Fruit fly (Drosophila melanogaster): ENCODE results near the gene CG14641.

The CG14641 gene

dm6 chr3R:4220780-4221179, 11.4 kb downstream of the CG14641 start (continued):
- TF ChIP-seq CG34376 (GFP tag; optimal IDR thresholded peaks at IDR 0.05) = peak; percentile 51
- TF ChIP-seq CG1603 (tag; optimal IDR thresholded peaks at IDR 0.05) = peak; percentile 78
- TF ChIP-seq Rfx (GFP tag; IDR thresholded peaks at IDR 0.05) = peak; percentile 76
- TF ChIP-seq fd64A (GFP tag; optimal IDR thresholded peaks at IDR 0.05) = no peak
- no peak for TF ChIP-seq crc (GFP tag; optimal IDR thresholded peaks at IDR 0.05)
- TF ChIP-seq aop (GFP tag; IDR thresholded peaks at IDR 0.05) = no peak
- no peak for TF ChIP-seq run (tag; optimal IDR thresholded peaks at IDR 0.05)
- TF ChIP-seq CG1602 (GFP tag; optimal IDR thresholded peaks at IDR 0.05) = no peak
- peak; percentile 31 for TF ChIP-seq Mad (GFP tag; optimal IDR thresholded peaks at IDR 0.05)
- peak; percentile 97 for TF ChIP-seq inv (GFP tag; IDR thresholded peaks at IDR 0.05; ENCODE audit: partially characterized antibody)
- no peak for TF ChIP-seq nom (GFP tag; optimal IDR thresholded peaks at IDR 0.05)
- TF ChIP-seq CG5180 (GFP tag; optimal IDR thresholded peaks at IDR 0.05) = no peak
- TF ChIP-seq Antp (GFP tag; optimal IDR thresholded peaks at IDR 0.05) = peak; percentile 36
- TF ChIP-seq CG34224 (GFP tag; IDR thresholded peaks at IDR 0.05; ENCODE audit: partially characterized antibody) = peak; percentile 99
- TF ChIP-seq dati (GFP tag; IDR thresholded peaks at IDR 0.05) = no peak
- TF ChIP-seq Xbp1 (GFP tag; optimal IDR thresholded peaks at IDR 0.05) = peak; percentile 55
- peak; percentile 96 for TF ChIP-seq CG14860 (GFP tag; IDR thresholded peaks at IDR 0.05; ENCODE audit: partially characterized antibody)
- TF ChIP-seq CG2712 (tag; optimal IDR thresholded peaks at IDR 0.05) = peak; percentile 60
- TF ChIP-seq CG10267 (tag; optimal IDR thresholded peaks at IDR 0.05) = peak; percentile 45
- TF ChIP-seq CG17361 (GFP tag; IDR thresholded peaks at IDR 0.05) = peak; percentile 47; the same call in 1 of the 3 replicates
- TF ChIP-seq Xrp1 (GFP tag; IDR thresholded peaks at IDR 0.05) = peak; percentile 7; the same call in 1 of the 2 replicates
- peak; percentile 92 for TF ChIP-seq CG2129 (GFP tag; IDR thresholded peaks at IDR 0.05; ENCODE audit: partially characterized antibody)
- peak; percentile 27 for TF ChIP-seq maf-S (GFP tag; optimal IDR thresholded peaks at IDR 0.05)
- TF ChIP-seq danr (GFP tag; IDR thresholded peaks at IDR 0.05) = no peak
- peak; percentile 65 for TF ChIP-seq CG17328 (GFP tag; IDR thresholded peaks at IDR 0.05)
- peak; percentile 99 for TF ChIP-seq CG13287 (GFP tag; IDR thresholded peaks at IDR 0.05; ENCODE audit: partially characterized antibody)
- peak; percentile 37; the same call in 1 of the 2 replicates for TF ChIP-seq lmd (GFP tag; IDR thresholded peaks at IDR 0.05)
- peak; percentile 74 for TF ChIP-seq HmgZ (tag; optimal IDR thresholded peaks at IDR 0.05)
- TF ChIP-seq CG12299 (tag; optimal IDR thresholded peaks at IDR 0.05) = peak; percentile 32
- no peak for TF ChIP-seq Jarid2 (GFP tag; optimal IDR thresholded peaks at IDR 0.05)
- TF ChIP-seq her (GFP tag; optimal IDR thresholded peaks at IDR 0.05) = peak; percentile 71
- TF ChIP-seq bbx (GFP tag; IDR thresholded peaks at IDR 0.05; ENCODE audit: partially characterized antibody) = peak; percentile 99
- peak; percentile 25; the same call in 1 of the 3 replicates for TF ChIP-seq dysf (GFP tag; IDR thresholded peaks at IDR 0.05)
- TF ChIP-seq CG13296 (GFP tag; optimal IDR thresholded peaks at IDR 0.05) = no peak
- peak; percentile 30 for TF ChIP-seq emc (GFP tag; optimal IDR thresholded peaks at IDR 0.05)
- TF ChIP-seq ash1 (GFP tag; optimal IDR thresholded peaks at IDR 0.05) = no peak
- TF ChIP-seq CG16779 (GFP tag; IDR thresholded peaks at IDR 0.05) = no peak
- peak; percentile 33 for TF ChIP-seq Deaf1 (tag; optimal IDR thresholded peaks at IDR 0.05)
- TF ChIP-seq CG2116 (GFP tag; optimal IDR thresholded peaks at IDR 0.05) = peak; percentile 86
- peak; percentile 20 for TF ChIP-seq CG18011 (GFP tag; optimal IDR thresholded peaks at IDR 0.05)
- TF ChIP-seq CG14965 (GFP tag; optimal IDR thresholded peaks at IDR 0.05; ENCODE audit: borderline replicate concordance) = no peak
- TF ChIP-seq vfl (GFP tag; optimal IDR thresholded peaks at IDR 0.05) = peak; percentile 19
- TF ChIP-seq Asciz (GFP tag; optimal IDR thresholded peaks at IDR 0.05) = no peak
- TF ChIP-seq CG32767 (GFP tag; IDR thresholded peaks at IDR 0.05) = no peak
- TF ChIP-seq zfh1 (GFP tag; IDR thresholded peaks at IDR 0.05) = peak; percentile 62; the same call in 1 of the 3 replicates
- peak; percentile 66 for TF ChIP-seq CG3847 (GFP tag; IDR thresholded peaks at IDR 0.05)
- TF ChIP-seq zen2 (GFP tag; IDR thresholded peaks at IDR 0.05; ENCODE audit: partially characterized antibody) = peak; percentile 97
- peak; percentile 83 for TF ChIP-seq ftz-f1 (GFP tag; optimal IDR thresholded peaks at IDR 0.05)
- peak; percentile 93 for TF ChIP-seq MBD-R2 (GFP tag; IDR thresholded peaks at IDR 0.05)
- no peak for TF ChIP-seq otp (GFP tag; IDR thresholded peaks at IDR 0.05)

Data from whole organism, embryonic.